Worm (Caenorhabditis elegans): ENCODE measurements around the gene tra-1.

tra-1 gene

ce11 chrIII:11193251-11193650, 1.8 kb downstream of the tra-1 start:
- no peak for TF ChIP-seq tbx-11 (GFP tag; IDR thresholded peaks at IDR 0.05)
- TF ChIP-seq tra-4 (tag; optimal IDR thresholded peaks at IDR 0.05), result no peak

- TF ChIP-seq hmg-4 (GFP tag; optimal IDR thresholded peaks at IDR 0.05) (no peak), pes-1 (GFP tag; IDR thresholded peaks at IDR 0.05) (no peak), flt-1 (GFP tag; IDR thresholded peaks at IDR 0.05) (no peak), F13C5.2 (tag; optimal IDR thresholded peaks at IDR 0.05) (no peak), B0310.2 (tag; optimal IDR thresholded peaks at IDR 0.05) (no peak), ceh-13 (GFP tag; optimal IDR thresholded peaks at IDR 0.05) (no peak), hnd-1 (tag; optimal IDR thresholded peaks at IDR 0.05) (no peak), ceh-36 (tag; optimal IDR thresholded peaks at IDR 0.05) (no peak), ama-1 (optimal IDR thresholded peaks at IDR 0.05) (no peak), sea-1 (GFP tag; conservative IDR thresholded peaks at IDR 0.05) (no peak), tra-4 (tag; optimal IDR thresholded peaks at IDR 0.05) (no peak), aly-1 (tag; optimal IDR thresholded peaks at IDR 0.05) (no peak), tbx-11 (GFP tag; IDR thresholded peaks at IDR 0.05) (no peak), hmbx-1 (tag; optimal IDR thresholded peaks at IDR 0.05) (no peak), scrt-1 (GFP tag; IDR thresholded peaks at IDR 0.05) (no peak), ets-7 (tag; optimal IDR thresholded peaks at IDR 0.05) (no peak), tbx-37 (GFP tag; conservative IDR thresholded peaks at IDR 0.05) (no peak)
These were observed 6.9 kb downstream of the tra-1 start for ce11 chrIII:11188132-11188531.

ce11 chrIII:11185483-11186115, 9.4 kb downstream of the tra-1 start:
- no peak for TF ChIP-seq F13C5.2 (tag; optimal IDR thresholded peaks at IDR 0.05)
- no peak for TF ChIP-seq ceh-13 (GFP tag; optimal IDR thresholded peaks at IDR 0.05)
- TF ChIP-seq pes-1 (GFP tag; IDR thresholded peaks at IDR 0.05), result no peak
- TF ChIP-seq flt-1 (GFP tag; IDR thresholded peaks at IDR 0.05), result no peak
- no peak for TF ChIP-seq tbx-37 (GFP tag; conservative IDR thresholded peaks at IDR 0.05)
- TF ChIP-seq tra-4 (tag; optimal IDR thresholded peaks at IDR 0.05), result no peak
- no peak for TF ChIP-seq tbx-11 (GFP tag; IDR thresholded peaks at IDR 0.05)

- TF ChIP-seq ceh-13 (GFP tag; optimal IDR thresholded peaks at IDR 0.05), result no peak
- no peak for TF ChIP-seq ets-7 (tag; optimal IDR thresholded peaks at IDR 0.05)
- no peak for TF ChIP-seq hmg-4 (GFP tag; optimal IDR thresholded peaks at IDR 0.05)
- no peak for TF ChIP-seq tbx-11 (GFP tag; IDR thresholded peaks at IDR 0.05)
- no peak for TF ChIP-seq aly-1 (tag; optimal IDR thresholded peaks at IDR 0.05)
- TF ChIP-seq tbx-37 (GFP tag; conservative IDR thresholded peaks at IDR 0.05), result no peak
These were observed 19.3 kb downstream of the tra-1 start for ce11 chrIII:11175642-11176217.

ce11 chrIII:11172232-11172713, 22.7 kb downstream of the tra-1 start:
- TF ChIP-seq ceh-36 (tag; optimal IDR thresholded peaks at IDR 0.05), result no peak
- no peak for TF ChIP-seq flt-1 (GFP tag; IDR thresholded peaks at IDR 0.05)

ce11 chrIII:11170509-11170908, 24.5 kb downstream of the tra-1 start:
- TF ChIP-seq aly-1 (tag; optimal IDR thresholded peaks at IDR 0.05) (no peak), hmg-4 (GFP tag; optimal IDR thresholded peaks at IDR 0.05) (no peak), tbx-37 (GFP tag; conservative IDR thresholded peaks at IDR 0.05) (no peak), ceh-13 (GFP tag; optimal IDR thresholded peaks at IDR 0.05) (no peak), pes-1 (GFP tag; IDR thresholded peaks at IDR 0.05) (no peak), ama-1 (optimal IDR thresholded peaks at IDR 0.05) (no peak), B0310.2 (tag; optimal IDR thresholded peaks at IDR 0.05) (no peak), ets-7 (tag; optimal IDR thresholded peaks at IDR 0.05) (no peak)

- TF ChIP-seq hmg-4 (GFP tag; optimal IDR thresholded peaks at IDR 0.05) (no peak), B0310.2 (tag; optimal IDR thresholded peaks at IDR 0.05) (no peak), pes-1 (GFP tag; IDR thresholded peaks at IDR 0.05) (no peak), tbx-11 (GFP tag; IDR thresholded peaks at IDR 0.05) (no peak), flt-1 (GFP tag; IDR thresholded peaks at IDR 0.05) (no peak), ceh-13 (GFP tag; optimal IDR thresholded peaks at IDR 0.05) (no peak), ceh-36 (tag; optimal IDR thresholded peaks at IDR 0.05) (no peak), tbx-37 (GFP tag; conservative IDR thresholded peaks at IDR 0.05) (no peak), sea-1 (GFP tag; conservative IDR thresholded peaks at IDR 0.05) (no peak), aly-1 (tag; optimal IDR thresholded peaks at IDR 0.05) (no peak), hmbx-1 (tag; optimal IDR thresholded peaks at IDR 0.05) (no peak), F13C5.2 (tag; optimal IDR thresholded peaks at IDR 0.05) (no peak), hnd-1 (tag; optimal IDR thresholded peaks at IDR 0.05) (no peak), tra-4 (tag; optimal IDR thresholded peaks at IDR 0.05) (no peak), scrt-1 (GFP tag; IDR thresholded peaks at IDR 0.05) (no peak)
These were observed 25.3 kb downstream of the tra-1 start for ce11 chrIII:11169680-11170079.

ce11 chrIII:11157916-11158315, 37.1 kb downstream of the tra-1 start:
- TF ChIP-seq scrt-1 (GFP tag; IDR thresholded peaks at IDR 0.05) (no peak), F13C5.2 (tag; optimal IDR thresholded peaks at IDR 0.05) (no peak)

- no peak for TF ChIP-seq hmg-4 (GFP tag; optimal IDR thresholded peaks at IDR 0.05)
- no peak for TF ChIP-seq hnd-1 (tag; optimal IDR thresholded peaks at IDR 0.05)
- TF ChIP-seq tra-4 (tag; optimal IDR thresholded peaks at IDR 0.05), result no peak
- TF ChIP-seq ama-1 (optimal IDR thresholded peaks at IDR 0.05), result no peak
- no peak for TF ChIP-seq F13C5.2 (tag; optimal IDR thresholded peaks at IDR 0.05)
- no peak for TF ChIP-seq scrt-1 (GFP tag; IDR thresholded peaks at IDR 0.05)
- TF ChIP-seq ceh-36 (tag; optimal IDR thresholded peaks at IDR 0.05), result no peak
- TF ChIP-seq pes-1 (GFP tag; IDR thresholded peaks at IDR 0.05), result no peak
These were observed 37.9 kb downstream of the tra-1 start, which contains the start of gene Y47D3A.31 for ce11 chrIII:11157099-11157498. Y47D3A.31 (minus strand) TSS chrIII:11157199.

Data from whole organism, early embryonic.